Worm (Caenorhabditis elegans): ENCODE measurements around the gene nlt-1.

The nlt-1 gene

DNA sequence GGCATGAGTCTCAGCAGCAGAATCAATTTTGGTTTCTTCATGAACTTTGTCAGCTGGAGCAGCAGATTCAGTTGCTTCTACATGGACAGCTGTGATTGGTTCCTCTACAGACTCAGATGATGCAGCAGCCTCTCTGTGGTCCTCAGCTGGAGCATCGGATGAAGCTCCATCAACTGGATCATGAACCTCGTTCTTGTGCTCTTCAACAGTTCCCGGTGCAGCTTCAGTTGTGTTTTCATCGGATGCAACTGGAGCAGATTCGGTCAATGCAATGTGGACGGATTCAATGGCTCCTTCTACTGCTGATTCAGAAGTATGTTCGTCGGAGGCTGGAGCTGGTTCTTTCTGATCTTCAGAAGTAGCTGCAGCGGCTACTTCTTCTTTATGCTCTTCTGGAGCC, 13.4 kb upstream of the nlt-1 start:
- no peak for TF ChIP-seq sdz-38 (tag; optimal IDR thresholded peaks at IDR 0.05)
- TF ChIP-seq Y67H2A.10 (GFP tag; conservative IDR thresholded peaks at IDR 0.05), result no peak
- no peak for TF ChIP-seq attf-5 (GFP tag; optimal IDR thresholded peaks at IDR 0.05)
- no peak for TF ChIP-seq ZK185.1 (tag; optimal IDR thresholded peaks at IDR 0.05; ENCODE audit: poor library complexity, severe bottlenecking)
- no peak for TF ChIP-seq hmg-1.2 (GFP tag; IDR thresholded peaks at IDR 0.05)
- TF ChIP-seq lin-54 (GFP tag; optimal IDR thresholded peaks at IDR 0.05), result no peak
- no peak for TF ChIP-seq unc-130 (GFP tag; optimal IDR thresholded peaks at IDR 0.05)
- no peak for TF ChIP-seq lin-40 (tag; optimal IDR thresholded peaks at IDR 0.05)
- TF ChIP-seq dox-1 (GFP tag; IDR thresholded peaks at IDR 0.05), result no peak
- TF ChIP-seq ceh-91 (GFP tag; IDR thresholded peaks at IDR 0.05), result no peak
- no peak for TF ChIP-seq Y79H2A.3 (GFP tag; conservative IDR thresholded peaks at IDR 0.05)

DNA sequence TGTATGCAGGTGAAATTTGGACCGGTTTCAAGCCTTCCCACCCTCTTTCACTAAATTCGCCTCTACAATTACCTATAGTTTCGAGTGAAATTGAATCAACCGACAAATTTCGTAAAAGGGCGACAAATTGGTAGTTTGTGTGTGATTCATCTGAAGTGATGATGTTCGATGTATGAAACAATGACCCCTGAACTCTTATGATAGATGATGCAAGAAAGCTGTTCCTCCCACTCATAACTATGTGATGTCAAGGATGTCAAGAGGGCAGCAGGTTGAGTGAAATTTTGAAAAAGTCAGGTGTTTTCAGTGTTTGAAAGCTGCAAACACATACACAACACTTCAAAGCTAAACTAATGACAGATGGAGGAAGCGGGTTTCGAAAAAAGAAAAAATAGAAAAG, 11.5 kb upstream of the nlt-1 start:
- TF ChIP-seq Y56A3A.18 (GFP tag; IDR thresholded peaks at IDR 0.05) (0 out of 2 replicates have a peak, but pooled peaks have one; percentile 16), F52B5.7 (tag; optimal IDR thresholded peaks at IDR 0.05) (no peak), cebp-1 (GFP tag; IDR thresholded peaks at IDR 0.05) (no peak), cebp-1 (tag; optimal IDR thresholded peaks at IDR 0.05) (peak; percentile 5)

DNA sequence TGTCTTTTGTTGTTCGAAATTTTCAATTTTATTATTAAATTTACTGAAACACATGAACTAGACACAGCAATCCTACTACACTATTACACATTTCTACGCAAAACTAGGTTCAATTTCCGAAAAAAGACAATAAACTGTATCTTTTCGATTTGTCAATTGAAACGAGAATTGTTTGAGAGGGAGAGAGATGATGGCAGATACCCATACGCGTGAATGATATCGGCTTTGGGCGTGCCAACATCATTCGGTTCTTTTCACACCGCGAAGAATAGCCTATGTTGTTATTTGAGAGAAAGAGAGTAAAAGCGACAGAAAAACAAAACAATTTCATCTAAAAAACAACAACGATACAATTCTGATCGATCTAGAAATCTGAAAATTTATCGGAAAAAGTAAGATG, 10.8 kb upstream of the nlt-1 start:
- no peak for TF ChIP-seq him-1 (tag; optimal IDR thresholded peaks at IDR 0.05)
- TF ChIP-seq Y95B8A.8 (GFP tag; IDR thresholded peaks at IDR 0.05), result no peak
- TF ChIP-seq madf-6 (GFP tag; IDR thresholded peaks at IDR 0.05), result no peak
- TF ChIP-seq nhr-179 (tag; optimal IDR thresholded peaks at IDR 0.05), result no peak
- TF ChIP-seq Y56A3A.18 (GFP tag; IDR thresholded peaks at IDR 0.05), result no peak
- TF ChIP-seq lsl-1 (GFP tag; optimal IDR thresholded peaks at IDR 0.05), result no peak
- TF ChIP-seq ekl-4 (GFP tag; IDR thresholded peaks at IDR 0.05), result no peak
- TF ChIP-seq K12H6.12 (tag; optimal IDR thresholded peaks at IDR 0.05), result no peak
- no peak for TF ChIP-seq gei-17 (GFP tag; optimal IDR thresholded peaks at IDR 0.05)
- TF ChIP-seq zim-3 (tag; optimal IDR thresholded peaks at IDR 0.05), result no peak
- no peak for TF ChIP-seq tlf-1 (GFP tag; optimal IDR thresholded peaks at IDR 0.05)
- TF ChIP-seq C17E4.6 (GFP tag; IDR thresholded peaks at IDR 0.05), result no peak
- no peak for TF ChIP-seq rpc-1 (optimal IDR thresholded peaks at IDR 0.05)
- no peak for TF ChIP-seq rpc-1 (tag; optimal IDR thresholded peaks at IDR 0.05)
- no peak for TF ChIP-seq F22D6.2 (tag; optimal IDR thresholded peaks at IDR 0.05)
- TF ChIP-seq ztf-6 (GFP tag; IDR thresholded peaks at IDR 0.05), result no peak
- TF ChIP-seq nhr-90 (tag; optimal IDR thresholded peaks at IDR 0.05), result no peak
- no peak for TF ChIP-seq atf-7 (tag; optimal IDR thresholded peaks at IDR 0.05)
- no peak for TF ChIP-seq die-1 (tag; optimal IDR thresholded peaks at IDR 0.05)
- no peak for TF ChIP-seq ceh-58 (GFP tag; IDR thresholded peaks at IDR 0.05)
- TF ChIP-seq aptf-3 (GFP tag; IDR thresholded peaks at IDR 0.05), result no peak

DNA sequence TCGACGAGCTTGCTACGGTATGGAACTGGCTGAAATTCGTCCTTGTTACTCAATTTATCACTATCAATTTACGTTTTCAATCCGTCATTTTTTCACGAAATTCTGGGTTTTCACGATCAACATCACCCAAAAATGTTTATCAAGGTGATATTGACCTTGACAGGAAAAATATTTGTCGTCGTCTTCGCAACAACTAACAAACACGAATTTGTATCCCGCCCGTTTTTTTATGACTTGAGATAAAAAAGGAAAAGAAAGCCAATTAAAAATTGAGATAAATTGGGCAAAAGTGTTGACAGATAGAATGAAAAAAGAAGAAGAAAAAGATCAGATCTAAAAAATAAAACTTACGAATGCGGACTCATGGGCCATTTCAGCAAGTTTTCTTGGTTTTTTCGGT, 10.0 kb upstream of the nlt-1 start:
- no peak for TF ChIP-seq madf-6 (GFP tag; IDR thresholded peaks at IDR 0.05)
- no peak for TF ChIP-seq tbp1 (GFP tag; optimal IDR thresholded peaks at IDR 0.05)
- no peak for TF ChIP-seq sptf-2 (GFP tag; optimal IDR thresholded peaks at IDR 0.05)
- no peak for TF ChIP-seq attf-5 (GFP tag; optimal IDR thresholded peaks at IDR 0.05)
- no peak for TF ChIP-seq aptf-3 (GFP tag; IDR thresholded peaks at IDR 0.05)
- no peak for TF ChIP-seq attf-3 (GFP tag; conservative IDR thresholded peaks at IDR 0.05)
- TF ChIP-seq repo-1 (tag; optimal IDR thresholded peaks at IDR 0.05), result no peak
- TF ChIP-seq cebp-2 (GFP tag; IDR thresholded peaks at IDR 0.05), result no peak
- no peak for TF ChIP-seq tbx-9 (tag; optimal IDR thresholded peaks at IDR 0.05; ENCODE audit: borderline replicate concordance)
- TF ChIP-seq nhr-179 (tag; optimal IDR thresholded peaks at IDR 0.05), result no peak
- no peak for TF ChIP-seq ceh-100 (GFP tag; IDR thresholded peaks at IDR 0.05)
- no peak for TF ChIP-seq lsy-27 (tag; optimal IDR thresholded peaks at IDR 0.05; ENCODE audit: borderline replicate concordance, insufficient read depth)
- TF ChIP-seq somi-1 (GFP tag; optimal IDR thresholded peaks at IDR 0.05), result no peak
- TF ChIP-seq ztf-26 (tag; optimal IDR thresholded peaks at IDR 0.05), result no peak
- TF ChIP-seq unc-130 (GFP tag; optimal IDR thresholded peaks at IDR 0.05), result no peak
- no peak for TF ChIP-seq B0035.1 (tag; optimal IDR thresholded peaks at IDR 0.05)
